Worm (Caenorhabditis elegans): Measurements from ENCODE around the gene smk-1.

- TF ChIP-seq snpc-4 (tag; optimal IDR thresholded peaks at IDR 0.05) (no peak), nhr-10 (tag; optimal IDR thresholded peaks at IDR 0.05) (no peak), mdl-1 (tag; optimal IDR thresholded peaks at IDR 0.05) (no peak), skn-1 (tag; optimal IDR thresholded peaks at IDR 0.05) (no peak)
Measured at ce11 chrV:8599192-8599591, 8.4 kb upstream of the smk-1 start, which contains the start of gene F41E6.7.
